Fruit fly (Drosophila melanogaster): Measurements from ENCODE around the gene jar.

jar gene

DNA sequence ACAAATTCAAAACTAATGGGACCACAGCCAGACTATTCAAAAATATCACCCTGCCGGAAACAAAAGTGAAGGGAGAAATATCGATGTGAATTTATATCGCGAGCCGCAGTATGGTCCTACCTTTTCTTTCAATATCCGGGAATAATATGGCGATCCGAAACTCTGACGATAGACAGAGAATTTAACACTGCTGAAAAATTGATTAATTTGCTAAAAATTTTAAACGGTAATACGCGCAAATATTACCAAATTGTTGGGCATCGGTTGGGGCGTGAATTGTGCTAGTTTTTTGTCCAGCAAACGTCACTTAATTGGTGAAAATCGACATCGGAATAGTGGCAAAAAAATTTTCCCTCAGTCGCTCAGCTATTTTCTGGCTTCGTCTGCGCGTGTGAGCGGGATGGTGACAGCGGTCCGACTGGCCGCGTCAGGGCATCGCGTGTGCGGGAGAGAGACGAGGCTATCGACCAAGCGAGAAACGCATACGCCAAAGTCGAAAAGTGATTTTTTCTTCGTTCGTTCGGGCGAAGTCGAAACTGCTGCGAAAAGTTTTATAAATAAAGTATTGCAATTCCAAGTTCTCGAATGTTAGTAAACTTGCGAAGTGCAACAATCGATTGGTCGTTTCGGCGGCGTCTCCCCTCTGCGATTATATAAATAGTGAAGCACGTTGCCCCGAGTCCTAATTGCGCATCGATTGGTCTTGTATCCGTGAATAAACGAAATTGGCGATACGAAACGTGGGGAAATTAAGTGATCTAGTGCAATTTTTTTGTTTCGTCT is 40.4 kb downstream of the jar start, which contains the start of gene mask (continued):
- TF ChIP-seq CG32772 (GFP tag; IDR thresholded peaks at IDR 0.05) (peak; percentile 61; the same call in 1 of the 2 replicates), Scr (GFP tag; IDR thresholded peaks at IDR 0.05; ENCODE audit: partially characterized antibody) (0 out of 2 replicates have a peak, but pooled peaks have one; percentile 5), CG18764 (GFP tag; optimal IDR thresholded peaks at IDR 0.05) (peak; percentile 57), usp (GFP tag; optimal IDR thresholded peaks at IDR 0.05) (no peak), h (optimal IDR thresholded peaks at IDR 0.05) (no peak), fru (optimal IDR thresholded peaks at IDR 0.05) (no peak), CG17359 (tag; optimal IDR thresholded peaks at IDR 0.05) (peak; percentile 63), Asciz (GFP tag; optimal IDR thresholded peaks at IDR 0.05) (peak; percentile 55), bigmax (GFP tag; optimal IDR thresholded peaks at IDR 0.05) (peak; percentile 12), Atf6 (GFP tag; IDR thresholded peaks at IDR 0.05) (no peak; the same call in 1 of the 2 replicates), Mrtf (GFP tag; IDR thresholded peaks at IDR 0.05) (peak; percentile 52; the same call in 2 of the 3 replicates), Rx (GFP tag; IDR thresholded peaks at IDR 0.05) (peak; percentile 88), ara (GFP tag; IDR thresholded peaks at IDR 0.05) (peak; percentile 71), Oli (tag; optimal IDR thresholded peaks at IDR 0.05) (peak; percentile 43), CG4404 (GFP tag; IDR thresholded peaks at IDR 0.05) (no peak), CHES-1-like (GFP tag; optimal IDR thresholded peaks at IDR 0.05) (peak; percentile 73), Doc3 (GFP tag; IDR thresholded peaks at IDR 0.05; ENCODE audit: partially characterized antibody) (no peak), ato (GFP tag; IDR thresholded peaks at IDR 0.05; ENCODE audit: partially characterized antibody) (peak; percentile 1; the same call in 1 of the 2 replicates), mirr (GFP tag; optimal IDR thresholded peaks at IDR 0.05) (peak; percentile 94), E2f2 (GFP tag; IDR thresholded peaks at IDR 0.05) (peak; percentile 61; the same call in 1 of the 2 replicates), CG12071 (GFP tag; optimal IDR thresholded peaks at IDR 0.05) (peak; percentile 82), stwl (tag; optimal IDR thresholded peaks at IDR 0.05) (peak; percentile 59), CG1529 (GFP tag; optimal IDR thresholded peaks at IDR 0.05) (peak; percentile 26), Fer3 (tag; optimal IDR thresholded peaks at IDR 0.05) (peak; percentile 78), Hr51 (GFP tag; optimal IDR thresholded peaks at IDR 0.05) (peak; percentile 43 to 79), CG7357 (GFP tag; IDR thresholded peaks at IDR 0.05) (no peak)

DNA sequence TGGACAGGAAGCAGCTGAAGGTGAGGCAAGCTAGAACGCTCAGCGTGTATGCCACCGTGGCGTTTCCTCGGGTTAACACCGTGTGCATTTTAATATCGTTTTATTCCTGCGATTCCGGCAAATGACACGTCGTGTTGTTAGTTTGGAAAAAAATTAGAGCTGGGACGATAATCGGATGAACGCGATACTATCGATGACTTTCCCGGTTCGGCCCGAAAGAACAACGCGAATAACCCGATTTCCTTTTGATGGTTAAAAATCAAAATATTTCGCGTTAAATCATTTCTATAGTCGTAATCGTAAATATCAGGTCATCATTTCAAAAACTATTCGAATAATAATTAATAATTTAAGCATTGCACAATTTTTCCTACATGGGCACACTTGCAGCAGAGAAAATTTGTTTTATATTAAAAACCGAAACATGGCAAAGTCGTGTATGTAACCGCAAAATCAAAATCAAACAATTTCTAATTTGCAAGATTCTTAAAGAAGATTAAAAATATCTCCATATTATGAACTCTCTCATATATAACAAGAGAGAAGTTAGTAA is 41.1 kb downstream of the jar start, which contains the start of gene Spase22-23:
TSS of gene Spase22-23 (minus strand) at position 166 of the 553 bp plus-strand sequence.
- TF ChIP-seq insv (GFP tag; optimal IDR thresholded peaks at IDR 0.05) (no peak), ci (GFP tag; IDR thresholded peaks at IDR 0.05) (0 out of 3 replicates have a peak, but pooled peaks have one; percentile 20), CG2202 (tag; optimal IDR thresholded peaks at IDR 0.05) (no peak), slbo (GFP tag; IDR thresholded peaks at IDR 0.05) (0 out of 2 replicates have a peak, but pooled peaks have one; percentile 19), Rfx (GFP tag; IDR thresholded peaks at IDR 0.05) (peak; percentile 24; the same call in 1 of the 2 replicates), Gug (GFP tag; IDR thresholded peaks at IDR 0.05) (peak; percentile 10; the same call in 1 of the 4 replicates), Sry-δ (GFP tag; optimal IDR thresholded peaks at IDR 0.05) (peak; percentile 83), az2 (GFP tag; optimal IDR thresholded peaks at IDR 0.05) (no peak), Bgb (GFP tag; IDR thresholded peaks at IDR 0.05; ENCODE audit: partially characterized antibody) (peak; percentile 94), hb (GFP tag; IDR thresholded peaks at IDR 0.05; ENCODE audit: partially characterized antibody) (peak; percentile 92), knrl (GFP tag; IDR thresholded peaks at IDR 0.05; ENCODE audit: partially characterized antibody) (peak; percentile 92), MBD-R2 (GFP tag; IDR thresholded peaks at IDR 0.05) (peak; percentile 44), CG8281 (tag; optimal IDR thresholded peaks at IDR 0.05) (no peak), CG2116 (GFP tag; optimal IDR thresholded peaks at IDR 0.05) (peak; percentile 83), CG14965 (GFP tag; optimal IDR thresholded peaks at IDR 0.05; ENCODE audit: borderline replicate concordance) (no peak), HLH4C (GFP tag; IDR thresholded peaks at IDR 0.05; ENCODE audit: partially characterized antibody) (peak; percentile 92), CG9609 (GFP tag; optimal IDR thresholded peaks at IDR 0.05) (no peak), hkb (optimal IDR thresholded peaks at IDR 0.05) (no peak), hkb (GFP tag; IDR thresholded peaks at IDR 0.05) (no peak), CG9932 (GFP tag; IDR thresholded peaks at IDR 0.05) (peak; percentile 12), lola (GFP tag; optimal IDR thresholded peaks at IDR 0.05) (peak in 1 of 3 experiments; percentile 32), so (GFP tag; IDR thresholded peaks at IDR 0.05) (no peak), CG42726 (GFP tag; IDR thresholded peaks at IDR 0.05; ENCODE audit: partially characterized antibody) (peak; percentile 94)

Measured in whole organism, embryonic.